Worm (Caenorhabditis elegans) whole organism, late embryonic: Measurements from ENCODE around the gene mtrf-1L.

Source experiments
- K02D7.2 ChIP-seq: sonication (generic microtip); optimal IDR thresholded peaks from 2 replicates; lab custom pipeline; 2017; ENCODE audit warnings: mild to moderate bottlenecking, missing genetic modification characterization, missing compliant biosample characterization
- K09A11.1 ChIP-seq: sonication (generic microtip); optimal IDR thresholded peaks from 2 replicates; lab custom pipeline; 2017; ENCODE audit warnings: antibody characterized with exemption, mild to moderate bottlenecking, missing genetic modification characterization, missing compliant biosample characterization; ENCODE audit not compliant: insufficient read depth
- T23F11.4 ChIP-seq: fragments of 200-800 bp; sonication (Bioruptor generic); optimal IDR thresholded peaks from 2 replicates; lab custom pipeline; 2018; ENCODE audit warnings: mild to moderate bottlenecking, missing genetic modification characterization, missing compliant biosample characterization
- Y22D7AL.16 ChIP-seq: sonication (generic microtip); optimal IDR thresholded peaks from 2 replicates; lab custom pipeline; 2016; ENCODE audit warnings: missing genetic modification characterization, missing compliant biosample characterization
- ceh-14 ChIP-seq: sonication (generic microtip); optimal IDR thresholded peaks from 2 replicates; lab custom pipeline; 2016; ENCODE audit warnings: missing genotype, missing genetic modification characterization, missing compliant biosample characterization
- ceh-19 ChIP-seq: fragments of 200-800 bp; sonication (Bioruptor generic); optimal IDR thresholded peaks from 2 replicates; lab custom pipeline; 2018; ENCODE audit warnings: mild to moderate bottlenecking, missing genetic modification characterization, missing compliant biosample characterization
- ceh-2 ChIP-seq: sonication (generic microtip); optimal IDR thresholded peaks from 2 replicates; lab custom pipeline; 2016; ENCODE audit warnings: missing genotype, missing genetic modification characterization, missing compliant biosample characterization
- ceh-22 ChIP-seq: sonication (generic microtip); optimal IDR thresholded peaks from 2 replicates; lab custom pipeline; 2017; ENCODE audit warnings: missing biosample characterization, missing genetic modification characterization
- ceh-30 ChIP-seq: fragments of 150-350 bp; optimal IDR thresholded peaks from 2 replicates; lab custom pipeline; 2014; ENCODE audit warnings: missing biosample characterization, missing genetic modification characterization
- ceh-34 ChIP-seq: sonication (generic microtip); optimal IDR thresholded peaks from 2 replicates; lab custom pipeline; 2016; ENCODE audit warnings: mild to moderate bottlenecking, missing genetic modification characterization, missing compliant biosample characterization
- ceh-45 ChIP-seq: fragments of 200-800 bp; sonication (Bioruptor generic); IDR thresholded peaks from 2 replicates; pipeline ENCODE4 v1.3.6; 2022; ENCODE audit warnings: missing genetic modification reagents, missing genetic modification characterization, missing compliant biosample characterization
- ceh-48 ChIP-seq: sonication (generic microtip); optimal IDR thresholded peaks from 2 replicates; lab custom pipeline; 2016; ENCODE audit warnings: missing genetic modification characterization, inconsistent platforms, missing compliant biosample characterization
- dmd-4 ChIP-seq: sonication (generic microtip); optimal IDR thresholded peaks from 2 replicates; lab custom pipeline; 2016; ENCODE audit warnings: borderline replicate concordance, missing genetic modification characterization, missing compliant biosample characterization
- dve-1 ChIP-seq: sonication (generic microtip); optimal IDR thresholded peaks from 2 replicates; lab custom pipeline; 2017; ENCODE audit warnings: antibody characterized with exemption, mild to moderate bottlenecking, missing genetic modification characterization, missing compliant biosample characterization
- elt-4 ChIP-seq: sonication (generic microtip); optimal IDR thresholded peaks from 2 replicates; lab custom pipeline; 2016; ENCODE audit warnings: missing genetic modification characterization, missing compliant biosample characterization
- eyg-1 ChIP-seq: sonication (generic microtip); optimal IDR thresholded peaks from 2 replicates; lab custom pipeline; 2016; ENCODE audit warnings: missing genotype, missing genetic modification characterization, missing compliant biosample characterization
- fkh-10 ChIP-seq: fragments of 150-350 bp; optimal IDR thresholded peaks from 2 replicates; lab custom pipeline; 2014; ENCODE audit warnings: missing biosample characterization, missing genetic modification reagents, missing genetic modification characterization
- gmeb-2 ChIP-seq: sonication (generic microtip); optimal IDR thresholded peaks from 2 replicates; lab custom pipeline; 2016; ENCODE audit warnings: missing genetic modification characterization, inconsistent platforms, missing compliant biosample characterization
- hlh-30 ChIP-seq: sonication (generic microtip); optimal IDR thresholded peaks from 2 replicates; lab custom pipeline; 2017; ENCODE audit warnings: antibody characterized with exemption, missing genetic modification characterization, missing compliant biosample characterization; ENCODE audit not compliant: insufficient read depth
- hlh-6 ChIP-seq: sonication (generic microtip); optimal IDR thresholded peaks from 2 replicates; lab custom pipeline; 2016; ENCODE audit warnings: missing genotype, missing genetic modification characterization, missing compliant biosample characterization
- hlh-8 ChIP-seq: sonication (generic microtip); optimal IDR thresholded peaks from 2 replicates; lab custom pipeline; 2016; ENCODE audit warnings: missing genotype, missing genetic modification characterization, missing compliant biosample characterization
- lim-6 ChIP-seq: sonication (generic microtip); optimal IDR thresholded peaks from 2 replicates; lab custom pipeline; 2016; ENCODE audit warnings: missing genetic modification characterization, missing compliant biosample characterization
- lin-11 ChIP-seq: fragments of 200-800 bp; sonication (Bioruptor generic); optimal IDR thresholded peaks from 2 replicates; lab custom pipeline; 2018; ENCODE audit warnings: mild to moderate bottlenecking, missing genetic modification characterization, missing compliant biosample characterization
- madf-2 ChIP-seq: sonication (generic microtip); optimal IDR thresholded peaks from 2 replicates; lab custom pipeline; 2017; ENCODE audit warnings: missing genetic modification characterization, missing compliant biosample characterization
- mec-3 ChIP-seq: sonication (generic microtip); optimal IDR thresholded peaks from 2 replicates; lab custom pipeline; 2016; ENCODE audit warnings: borderline replicate concordance, missing genetic modification characterization, missing compliant biosample characterization
- nhr-11 ChIP-seq: fragments of 150-350 bp; optimal IDR thresholded peaks from 2 replicates; lab custom pipeline; 2014; ENCODE audit warnings: missing biosample characterization, missing genetic modification characterization
- odd-2 ChIP-seq: sonication (generic microtip); optimal IDR thresholded peaks from 2 replicates; lab custom pipeline; 2017; ENCODE audit warnings: antibody characterized with exemption, mild to moderate bottlenecking, missing genetic modification characterization, missing compliant biosample characterization
- pag-3 ChIP-seq: sonication (generic microtip); optimal IDR thresholded peaks from 2 replicates; lab custom pipeline; 2016; ENCODE audit warnings: missing compliant biosample characterization, missing genetic modification characterization, borderline replicate concordance
- pax-1 ChIP-seq: fragments of 150-350 bp; optimal IDR thresholded peaks from 2 replicates; lab custom pipeline; 2014; ENCODE audit warnings: missing biosample characterization, missing genetic modification characterization
- pha-2 ChIP-seq: sonication (generic microtip); optimal IDR thresholded peaks from 2 replicates; lab custom pipeline; 2017; ENCODE audit warnings: mild to moderate bottlenecking, missing genetic modification characterization, missing compliant biosample characterization
- pqm-1 ChIP-seq: sonication (generic microtip); optimal IDR thresholded peaks from 2 replicates; lab custom pipeline; 2016; ENCODE audit warnings: missing genetic modification characterization, missing compliant biosample characterization
- pros-1 ChIP-seq: fragments of 150-350 bp; optimal IDR thresholded peaks from 2 replicates; lab custom pipeline; 2014; ENCODE audit warnings: missing biosample characterization, missing genetic modification reagents, missing genetic modification characterization
- ref-2 ChIP-seq: sonication (generic microtip); optimal IDR thresholded peaks from 2 replicates; lab custom pipeline; 2016; ENCODE audit warnings: missing genetic modification characterization, missing compliant biosample characterization
- sdc-2 ChIP-seq: sonication (generic microtip); optimal IDR thresholded peaks from 2 replicates; lab custom pipeline; 2016; ENCODE audit warnings: missing genotype, missing genetic modification characterization, missing compliant biosample characterization
- syd-9 ChIP-seq: sonication (generic microtip); optimal IDR thresholded peaks from 2 replicates; lab custom pipeline; 2016; ENCODE audit warnings: mild to moderate bottlenecking, missing genetic modification characterization, moderate library complexity, missing compliant biosample characterization
- tbx-2 ChIP-seq: sonication (generic microtip); optimal IDR thresholded peaks from 2 replicates; lab custom pipeline; 2016; ENCODE audit warnings: missing genetic modification characterization, missing compliant biosample characterization
- ttx-3 ChIP-seq: sonication (generic microtip); optimal IDR thresholded peaks from 2 replicates; lab custom pipeline; 2016; ENCODE audit warnings: missing genetic modification reagents, missing genetic modification characterization, missing compliant biosample characterization
- unc-3 ChIP-seq, 2 experiments: fragments of 200-800 bp in 1 of 2; sonication (Bioruptor generic) in 1 of 2; sonication (generic microtip) in 1 of 2; conservative IDR thresholded peaks in 1 of 2; optimal IDR thresholded peaks in 1 of 2; 2 replicates each; pipeline versions ENCODE4 v1.3.6 to Lab custom; 2016 to 2022; ENCODE audit warnings: missing compliant biosample characterization in 2 of 2, missing genetic modification characterization in 2 of 2, missing genetic modification reagents in 1 of 2
- unc-42 ChIP-seq: sonication (generic microtip); optimal IDR thresholded peaks from 2 replicates; lab custom pipeline; 2016; ENCODE audit warnings: missing genotype, missing genetic modification characterization, missing compliant biosample characterization
- unc-86 ChIP-seq: sonication (generic microtip); optimal IDR thresholded peaks from 2 replicates; lab custom pipeline; 2016; ENCODE audit warnings: missing genetic modification characterization, missing compliant biosample characterization

mtrf-1L gene

DNA sequence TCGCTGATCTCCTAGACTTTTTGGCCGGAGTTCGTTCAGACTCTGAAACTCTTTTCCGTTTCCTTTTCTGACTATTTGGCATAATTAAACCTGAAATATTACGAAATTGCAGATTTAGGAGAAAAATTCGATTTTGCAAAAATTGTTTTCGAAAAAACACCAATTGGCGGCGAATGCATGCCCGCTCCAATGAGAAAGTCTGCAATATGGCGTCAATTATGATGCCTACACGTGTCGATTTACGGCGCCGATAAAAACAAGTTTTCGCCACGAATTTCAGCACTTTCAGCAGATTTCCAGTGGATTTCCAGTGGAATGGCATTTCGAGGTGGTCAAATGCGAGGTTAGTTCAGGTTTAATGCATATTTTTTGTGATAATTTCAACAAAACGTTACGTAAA, 22.4 kb downstream of the mtrf-1L start, which contains the start of the genes Y59E9AL.36 and nbet-1 (continued):
- no peak for TF ChIP-seq ceh-45 (GFP tag; lab: Robert Waterston, UW)
- TF ChIP-seq hlh-30 (tag; lab: Kevin White, UChicago): no peak
- no peak for TF ChIP-seq K02D7.2 (tag; lab: Kevin White, UChicago)
- peak; percentile 73 for TF ChIP-seq unc-42
- TF ChIP-seq hlh-8 (tag; lab: Kevin White, UChicago): no peak
- no peak for TF ChIP-seq ceh-22
- TF ChIP-seq nhr-11: no peak
- no peak for TF ChIP-seq hlh-6
- TF ChIP-seq madf-2 (tag; lab: Kevin White, UChicago): peak; percentile 17
- TF ChIP-seq ref-2 (tag; lab: Kevin White, UChicago): no peak
- TF ChIP-seq lin-11: no peak
- TF ChIP-seq unc-3 (GFP tag; conservative IDR thresholded peaks at IDR 0.05; lab: Robert Waterston, UW): 0 out of 2 replicates have a peak, but pooled peaks have one; percentile 35
- TF ChIP-seq unc-3 (tag; optimal IDR thresholded peaks at IDR 0.05; lab: Kevin White, UChicago): no peak
- peak; percentile 32 for TF ChIP-seq ceh-48 (tag; lab: Kevin White, UChicago)
- TF ChIP-seq pha-2: no peak
- TF ChIP-seq pqm-1 (tag; lab: Kevin White, UChicago): no peak

DNA sequence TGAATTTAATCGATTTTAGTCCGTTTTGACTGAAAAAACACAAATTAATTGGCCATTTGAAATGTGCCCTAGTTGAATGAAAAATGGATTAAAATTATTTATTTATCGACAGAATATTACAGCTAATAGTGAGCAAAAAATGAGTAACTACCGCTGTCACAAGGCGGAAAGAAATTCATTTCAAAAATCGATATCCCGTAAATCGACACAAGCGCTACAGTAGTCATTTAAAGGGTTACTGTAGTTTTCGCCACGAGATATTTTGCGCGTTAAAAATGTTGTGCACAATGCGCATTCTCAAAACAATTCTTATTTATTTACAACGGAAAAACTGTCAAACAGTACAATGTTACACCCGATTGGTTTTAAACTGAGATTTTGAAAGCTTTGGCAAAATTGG, 23.7 kb downstream of the mtrf-1L start:
- no peak for TF ChIP-seq lin-11
- TF ChIP-seq, all 69 proteins: peak for 0

DNA sequence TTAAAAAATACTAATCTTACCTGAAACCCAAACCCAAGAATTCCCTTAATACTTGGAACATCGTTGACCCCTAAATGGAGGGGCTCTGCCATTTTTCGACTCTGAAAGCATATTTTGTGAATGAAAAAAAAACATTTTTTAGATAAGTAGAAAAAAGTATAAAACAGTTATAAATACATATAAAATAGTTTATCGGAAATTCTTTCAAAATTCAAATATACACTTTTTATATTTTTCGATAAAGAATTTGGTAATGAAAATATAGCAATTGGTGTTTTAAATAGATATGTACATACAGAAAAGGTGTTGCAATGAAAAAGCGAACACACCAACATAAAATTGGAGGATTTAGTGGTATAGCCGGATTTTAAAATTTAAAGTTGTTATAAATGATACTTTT, 28.1 kb downstream of the mtrf-1L start, which contains the start of gene Y59E9AL.4:
TSS of gene Y59E9AL.4 (minus strand) at position 101 of the 400 bp plus-strand sequence.
- TF ChIP-seq ceh-2 (tag; lab: Kevin White, UChicago) (no peak), unc-86 (no peak), madf-2 (tag; lab: Kevin White, UChicago) (no peak), ceh-30 (tag; lab: Kevin White, UChicago) (no peak), ceh-34 (tag; lab: Kevin White, UChicago) (no peak), dve-1 (tag; lab: Kevin White, UChicago) (no peak), syd-9 (no peak), pros-1 (no peak), nhr-11 (no peak), pag-3 (no peak), K09A11.1 (tag; lab: Kevin White, UChicago) (no peak), Y22D7AL.16 (tag; lab: Kevin White, UChicago) (no peak), unc-42 (no peak), fkh-10 (GFP tag; lab: Kevin White, UChicago) (no peak), hlh-30 (tag; lab: Kevin White, UChicago) (no peak), mec-3 (tag; lab: Kevin White, UChicago) (no peak), elt-4 (tag; lab: Kevin White, UChicago) (no peak), odd-2 (no peak), eyg-1 (tag; lab: Kevin White, UChicago) (no peak), sdc-2 (tag; lab: Kevin White, UChicago) (no peak)

DNA sequence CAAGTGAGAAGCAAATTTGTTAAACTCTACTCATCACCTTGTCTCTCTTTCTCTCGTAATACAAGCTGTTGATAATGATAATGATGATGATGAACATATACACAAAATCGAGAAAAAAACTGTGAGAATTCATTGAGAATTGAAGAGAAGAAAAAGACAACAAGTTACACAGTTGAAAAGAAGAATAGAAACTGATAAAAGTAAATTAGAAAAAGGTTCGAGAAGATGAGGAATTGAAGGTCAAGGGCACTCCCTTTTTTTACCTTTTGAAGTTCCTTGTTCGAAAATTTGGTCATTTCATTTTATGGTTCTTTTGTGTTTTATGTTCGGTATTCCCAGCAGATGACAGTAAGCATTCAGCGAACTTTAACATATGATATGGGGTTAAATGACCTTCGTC, 29.4 kb downstream of the mtrf-1L start:
- TF ChIP-seq gmeb-2: no peak
- TF ChIP-seq Y22D7AL.16 (tag; lab: Kevin White, UChicago): no peak
- TF ChIP-seq hlh-8 (tag; lab: Kevin White, UChicago): no peak
- TF ChIP-seq pag-3: no peak
- TF ChIP-seq K02D7.2 (tag; lab: Kevin White, UChicago): no peak
- TF ChIP-seq unc-3 (GFP tag; conservative IDR thresholded peaks at IDR 0.05; lab: Robert Waterston, UW): no peak
- TF ChIP-seq unc-3 (tag; optimal IDR thresholded peaks at IDR 0.05; lab: Kevin White, UChicago): no peak
- no peak for TF ChIP-seq lin-11
- no peak for TF ChIP-seq ttx-3 (tag; lab: Kevin White, UChicago)
- no peak for TF ChIP-seq lim-6 (tag; lab: Kevin White, UChicago)
- no peak for TF ChIP-seq pax-1
- TF ChIP-seq dmd-4 (tag; lab: Kevin White, UChicago): no peak
- TF ChIP-seq T23F11.4 (GFP tag; lab: Kevin White, UChicago): no peak
- TF ChIP-seq madf-2 (tag; lab: Kevin White, UChicago): no peak
- TF ChIP-seq ceh-19: no peak
- no peak for TF ChIP-seq ceh-14 (tag; lab: Kevin White, UChicago)
- TF ChIP-seq tbx-2 (tag; lab: Kevin White, UChicago): no peak
- TF ChIP-seq, all 69 proteins: peak for 0
